Worm (Caenorhabditis elegans) whole organism, L3 larva: ENCODE measurements around the gene F12A10.8.

ENCODE experiments used
- R02D3.7 ChIP-seq: fragments of 150-350 bp; optimal IDR thresholded peaks from 2 replicates; lab custom pipeline; 2014; ENCODE audit warnings: missing biosample characterization, missing genetic modification characterization
- ZK546.5 ChIP-seq: sonication (generic microtip); optimal IDR thresholded peaks from 2 replicates; lab custom pipeline; 2017; ENCODE audit warnings: missing biosample characterization, missing genetic modification characterization
- ama-1 ChIP-seq: fragments of 150-350 bp; optimal IDR thresholded peaks from 2 replicates; lab custom pipeline; 2018
- ceh-16 ChIP-seq: sonication (generic microtip); optimal IDR thresholded peaks from 2 replicates; lab custom pipeline; 2017; ENCODE audit warnings: missing biosample characterization, missing genetic modification characterization
- ceh-28 ChIP-seq: fragments of 150-350 bp; optimal IDR thresholded peaks from 2 replicates; lab custom pipeline; 2014; ENCODE audit warnings: missing biosample characterization, missing genetic modification reagents, missing genetic modification characterization
- ceh-9 ChIP-seq: sonication (generic microtip); optimal IDR thresholded peaks from 2 replicates; lab custom pipeline; 2018; ENCODE audit warnings: missing biosample characterization, missing genetic modification characterization
- egl-5 ChIP-seq: fragments of 150-350 bp; optimal IDR thresholded peaks from 2 replicates; lab custom pipeline; 2017; ENCODE audit warnings: missing biosample characterization, missing genetic modification reagents, missing genetic modification characterization, inconsistent platforms
- elt-1 ChIP-seq: fragments of 150-350 bp; optimal IDR thresholded peaks from 2 replicates; lab custom pipeline; 2014; ENCODE audit warnings: missing biosample characterization, missing genetic modification characterization
- elt-2 ChIP-seq: sonication (generic microtip); optimal IDR thresholded peaks from 2 replicates; lab custom pipeline; 2016; ENCODE audit warnings: missing genetic modification reagents, mild to moderate bottlenecking, missing genetic modification characterization, missing compliant biosample characterization
- elt-3 ChIP-seq, 3 experiments: fragments of 150-350 bp in 1 of 3; sonication (generic microtip) in 2 of 3; optimal IDR thresholded peaks; 2 replicates in 2 of 3; 4 replicates in 1 of 3; lab custom pipeline; 2014 to 2017; ENCODE audit warnings: missing biosample characterization in 3 of 3, missing genetic modification characterization in 3 of 3
- eor-1 ChIP-seq, 2 experiments: fragments of 150-350 bp; optimal IDR thresholded peaks; 2 replicates each; lab custom pipeline; 2014 to 2018; ENCODE audit warnings: missing biosample characterization in 2 of 2, missing genetic modification characterization in 2 of 2
- fkh-10 ChIP-seq: sonication (generic microtip); optimal IDR thresholded peaks from 2 replicates; lab custom pipeline; 2017; ENCODE audit warnings: missing biosample characterization, missing genetic modification reagents, missing genetic modification characterization
- fos-1 ChIP-seq: fragments of 150-350 bp; optimal IDR thresholded peaks from 2 replicates; lab custom pipeline; 2014; ENCODE audit warnings: missing biosample characterization, missing genetic modification characterization
- hmg-11 ChIP-seq: sonication (generic microtip); optimal IDR thresholded peaks from 2 replicates; lab custom pipeline; 2016; ENCODE audit warnings: missing genetic modification characterization, missing compliant biosample characterization
- jun-1 ChIP-seq: fragments of 150-350 bp; optimal IDR thresholded peaks from 2 replicates; lab custom pipeline; 2014; ENCODE audit warnings: missing biosample characterization, missing genetic modification reagents, missing genetic modification characterization
- lin-15B ChIP-seq: fragments of 150-350 bp; optimal IDR thresholded peaks from 2 replicates; lab custom pipeline; 2014; ENCODE audit warnings: missing biosample characterization, missing genetic modification characterization
- lin-39 ChIP-seq: fragments of 150-350 bp; optimal IDR thresholded peaks from 2 replicates; lab custom pipeline; 2018; ENCODE audit warnings: missing biosample characterization, missing genetic modification reagents, missing genetic modification characterization
- lsy-12 ChIP-seq: sonication (generic microtip); optimal IDR thresholded peaks from 2 replicates; lab custom pipeline; 2016; ENCODE audit warnings: mild to moderate bottlenecking, missing genetic modification characterization, missing compliant biosample characterization
- mdl-1 ChIP-seq: fragments of 150-350 bp; optimal IDR thresholded peaks from 2 replicates; lab custom pipeline; 2014; ENCODE audit warnings: missing biosample characterization, missing genetic modification characterization
- mml-1 ChIP-seq: fragments of 150-350 bp; sonication (generic microtip); optimal IDR thresholded peaks from 3 replicates; lab custom pipeline; 2014; ENCODE audit warnings: missing biosample characterization, missing genetic modification characterization
- nhr-11 ChIP-seq: fragments of 150-350 bp; optimal IDR thresholded peaks from 2 replicates; lab custom pipeline; 2014; ENCODE audit warnings: missing biosample characterization, missing genetic modification characterization
- nhr-23 ChIP-seq: fragments of 150-350 bp; optimal IDR thresholded peaks from 2 replicates; lab custom pipeline; 2014; ENCODE audit warnings: missing biosample characterization, missing genetic modification reagents, missing genetic modification characterization
- nhr-25 ChIP-seq: sonication (generic microtip); optimal IDR thresholded peaks from 2 replicates; lab custom pipeline; 2017; ENCODE audit warnings: missing biosample characterization, missing genetic modification characterization
- nhr-43 ChIP-seq: sonication (generic microtip); optimal IDR thresholded peaks from 2 replicates; lab custom pipeline; 2016; ENCODE audit warnings: mild to moderate bottlenecking, missing genetic modification characterization, missing compliant biosample characterization; ENCODE audit not compliant: poor library complexity, severe bottlenecking
- nhr-67 ChIP-seq: fragments of 150-350 bp; optimal IDR thresholded peaks from 2 replicates; lab custom pipeline; 2014; ENCODE audit warnings: missing biosample characterization, missing genetic modification characterization
- nhr-76 ChIP-seq: fragments of 150-350 bp; sonication (generic microtip); optimal IDR thresholded peaks from 5 replicates; lab custom pipeline; 2014; ENCODE audit warnings: missing biosample characterization, missing genetic modification characterization
- pqm-1 ChIP-seq: fragments of 150-350 bp; optimal IDR thresholded peaks from 2 replicates; lab custom pipeline; 2017; ENCODE audit warnings: missing biosample characterization, missing genetic modification characterization, inconsistent platforms
- sea-2 ChIP-seq: fragments of 150-350 bp; sonication (generic microtip); optimal IDR thresholded peaks from 4 replicates; lab custom pipeline; 2014; ENCODE audit warnings: missing biosample characterization, missing genetic modification reagents, missing genetic modification characterization
- snpc-4 ChIP-seq: fragments of 150-350 bp; optimal IDR thresholded peaks from 2 replicates; lab custom pipeline; 2014; ENCODE audit warnings: missing biosample characterization, missing genetic modification characterization
- tbx-2 ChIP-seq: sonication (generic microtip); optimal IDR thresholded peaks from 2 replicates; lab custom pipeline; 2016; ENCODE audit warnings: mild to moderate bottlenecking, missing genetic modification characterization, missing compliant biosample characterization
- unc-39 ChIP-seq: sonication (generic microtip); optimal IDR thresholded peaks from 4 replicates; lab custom pipeline; 2017; ENCODE audit warnings: missing biosample characterization, missing genetic modification characterization
- unc-62 ChIP-seq: fragments of 150-350 bp; sonication (generic microtip); optimal IDR thresholded peaks from 4 replicates; lab custom pipeline; 2014; ENCODE audit warnings: missing biosample characterization, missing genetic modification reagents, missing genetic modification characterization
- ztf-11 ChIP-seq: fragments of 150-350 bp; optimal IDR thresholded peaks from 2 replicates; lab custom pipeline; 2014; ENCODE audit warnings: missing biosample characterization, missing genetic modification characterization
- ztf-4 ChIP-seq: fragments of 150-350 bp; optimal IDR thresholded peaks from 2 replicates; lab custom pipeline; 2014; ENCODE audit warnings: missing biosample characterization, missing genetic modification characterization

F12A10.8 gene

DNA sequence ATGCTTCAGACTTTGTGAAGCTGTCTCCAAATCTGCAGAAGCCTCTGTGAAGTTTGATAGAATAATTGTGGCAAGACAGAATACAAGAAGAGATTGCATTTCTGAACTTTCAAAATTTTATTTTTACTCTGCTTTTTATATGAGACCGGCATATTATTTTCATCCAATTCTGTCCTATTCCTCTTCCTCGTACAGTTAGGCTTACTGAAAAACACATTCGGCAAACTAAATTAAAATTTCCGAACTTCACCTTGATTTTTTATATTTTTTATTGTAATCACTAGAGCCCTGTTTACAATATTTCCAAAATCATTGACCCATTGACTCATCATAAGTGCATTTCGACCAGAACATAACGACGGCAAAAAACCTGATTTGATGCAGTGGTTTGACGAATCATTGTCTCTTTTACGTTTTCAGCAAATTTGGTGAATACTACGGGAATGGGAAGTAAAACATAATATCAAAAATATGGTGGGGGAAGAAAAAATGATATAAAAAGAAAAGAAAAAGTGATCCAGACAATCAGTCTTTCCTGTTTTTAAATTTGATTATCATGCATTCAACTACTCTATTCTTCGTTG, 2.6 kb downstream of the F12A10.8 start, which contains the start of the genes suex-1 and F12A10.9:
Gene suex-1, minus strand, starts transcription at position 101 of the 584 bp plus-strand sequence.
Gene F12A10.9, plus strand, starts transcription at position 534 of the 584 bp plus-strand sequence.
- no peak for TF ChIP-seq jun-1 (tag; lab: Kevin White, UChicago)
- no peak for TF ChIP-seq mdl-1
- TF ChIP-seq ceh-16 = no peak
- TF ChIP-seq nhr-43 (tag; lab: Kevin White, UChicago) = no peak
- TF ChIP-seq, all 47 proteins: peak for 0

DNA sequence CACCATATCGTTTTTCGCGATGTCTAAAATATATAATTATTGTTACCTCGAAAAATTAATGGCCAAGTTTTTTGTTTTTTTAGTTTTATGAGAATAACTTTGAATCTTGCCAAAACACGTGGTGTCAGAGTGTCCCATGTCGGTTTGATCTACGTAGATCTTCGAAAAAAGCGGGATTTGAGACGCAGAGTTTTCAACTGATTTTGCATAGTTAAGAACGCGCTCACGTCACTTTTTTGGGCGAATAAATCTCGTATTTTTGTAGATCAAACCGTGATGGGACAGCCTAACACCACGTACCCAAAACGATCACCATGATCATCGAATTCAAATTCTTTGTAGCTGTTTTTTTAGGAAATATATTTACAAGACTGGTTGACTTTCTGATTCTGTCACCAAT, 3.3 kb downstream of the F12A10.8 start:
- TF ChIP-seq R02D3.7 (tag; lab: Kevin White, UChicago) (no peak), lin-15B (no peak), ceh-16 (no peak), eor-1 (tag; optimal IDR thresholded peaks at IDR 0.05; lab: Kevin White, UChicago) (no peak), nhr-23 (no peak), egl-5 (tag; lab: Kevin White, UChicago) (no peak), nhr-25 (tag; lab: Kevin White, UChicago) (no peak), unc-62 (GFP tag; lab: Kevin White, UChicago) (no peak), elt-1 (tag; lab: Kevin White, UChicago) (no peak), ceh-9 (tag; lab: Kevin White, UChicago) (no peak), ama-1 (lab: Kevin White, UChicago) (no peak), ceh-28 (tag; lab: Kevin White, UChicago) (no peak)

- TF ChIP-seq nhr-25 (tag; lab: Kevin White, UChicago) (no peak), lin-39 (no peak), ztf-11 (no peak), egl-5 (tag; lab: Kevin White, UChicago) (no peak), pqm-1 (tag; lab: Kevin White, UChicago) (no peak), mml-1 (tag; lab: Kevin White, UChicago) (no peak), lsy-12 (tag; lab: Kevin White, UChicago) (no peak), elt-3 (tag; optimal IDR thresholded peaks at IDR 0.05; lab: Kevin White, UChicago) (no peak), nhr-67 (no peak)
Measured at ce11 chrII:5496375-5496774, 4.5 kb downstream of the F12A10.8 start, which contains the start of gene F12A10.1. TSS of gene F12A10.1 (plus strand) at chrII:5496540.

DNA sequence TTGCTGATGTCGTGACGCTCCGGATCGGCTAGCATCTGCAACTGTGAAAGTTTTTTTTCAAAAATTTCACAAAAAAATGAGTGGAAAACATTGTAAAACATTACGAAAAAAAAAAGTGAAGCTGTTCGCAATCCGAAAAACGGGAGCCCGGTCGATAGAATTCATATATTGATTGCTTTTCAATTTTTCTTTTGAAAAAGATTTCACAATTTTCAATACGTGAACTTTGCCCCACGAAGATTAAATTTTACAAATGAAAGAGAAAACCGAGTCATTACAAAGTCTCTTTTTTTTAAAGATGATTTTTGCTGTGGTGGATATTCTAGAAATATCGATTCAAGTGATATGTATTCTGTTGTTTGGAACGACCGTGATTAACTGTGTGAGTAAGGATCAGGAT, 6.5 kb downstream of the F12A10.8 start, which contains the start of gene F12A10.6:
Gene F12A10.6, minus strand, starts transcription at position 101 of the 400 bp plus-strand sequence.
- no peak for TF ChIP-seq nhr-11 (tag; lab: Kevin White, UChicago)
- no peak for TF ChIP-seq fkh-10 (GFP tag; lab: Kevin White, UChicago)
- TF ChIP-seq unc-62 (GFP tag; lab: Kevin White, UChicago) = no peak
- TF ChIP-seq elt-1 (tag; lab: Kevin White, UChicago) = no peak
- TF ChIP-seq ztf-4 (tag; lab: Kevin White, UChicago) = no peak
- TF ChIP-seq fos-1 (tag; lab: Kevin White, UChicago) = no peak
- TF ChIP-seq elt-3 (tag; optimal IDR thresholded peaks at IDR 0.05; lab: Kevin White, UChicago) = no peak
- no peak for TF ChIP-seq sea-2 (GFP tag; lab: Kevin White, UChicago)

- TF ChIP-seq unc-39 (tag; lab: Kevin White, UChicago) = no peak
- TF ChIP-seq lsy-12 (tag; lab: Kevin White, UChicago) = no peak
- TF ChIP-seq lin-39 = no peak
- no peak for TF ChIP-seq unc-62 (GFP tag; lab: Kevin White, UChicago)
- TF ChIP-seq nhr-25 (tag; lab: Kevin White, UChicago) = no peak
- no peak for TF ChIP-seq fkh-10 (GFP tag; lab: Kevin White, UChicago)
- TF ChIP-seq mdl-1 = no peak
- TF ChIP-seq ztf-11 = no peak
- TF ChIP-seq ceh-28 (tag; lab: Kevin White, UChicago) = no peak
- TF ChIP-seq ZK546.5 (tag; lab: Kevin White, UChicago) = no peak
- no peak for TF ChIP-seq elt-2 (tag; lab: Kevin White, UChicago)
- no peak for TF ChIP-seq tbx-2
- no peak for TF ChIP-seq hmg-11
- no peak for TF ChIP-seq nhr-67
- no peak for TF ChIP-seq R02D3.7 (tag; lab: Kevin White, UChicago)
- no peak for TF ChIP-seq nhr-76 (tag; lab: Kevin White, UChicago)
- TF ChIP-seq nhr-23 = no peak
- TF ChIP-seq snpc-4 (tag; lab: Kevin White, UChicago) = no peak
- TF ChIP-seq, all 47 proteins: peak for 0
Measured at ce11 chrII:5487844-5488243, 13.0 kb downstream of the F12A10.8 start, which contains the start of gene nep-5. TSS of gene nep-5 (plus strand) at chrII:5488144.
